Fruit fly (Drosophila melanogaster) whole organism, embryonic: Measurements from ENCODE around the gene CG6083.
A peak's percentile ranks its signal among the peaks of the same experiment; 100 is the strongest.

ENCODE experiments used
- CG11560 ChIP-seq: fragments of 200-800 bp; sonication (Bioruptor generic); IDR thresholded peaks from 3 replicates; pipeline ENCODE4 v1.3.6; 2022; ENCODE audit warnings: missing biosample characterization, missing genetic modification characterization
- CG1233 ChIP-seq: fragments of 200-800 bp; sonication (Bioruptor generic); optimal IDR thresholded peaks from 4 replicates; lab custom pipeline; 2018; ENCODE audit warnings: missing biosample characterization, mild to moderate bottlenecking, missing genetic modification characterization
- CG18476 ChIP-seq: fragments of 200-800 bp; sonication (Bioruptor generic); optimal IDR thresholded peaks from 2 replicates; lab custom pipeline; 2016; ENCODE audit warnings: missing biosample characterization, mild to moderate bottlenecking, missing genetic modification characterization
- CG2889 ChIP-seq: fragments of 200-800 bp; sonication (Bioruptor generic); IDR thresholded peaks from 3 replicates; pipeline ENCODE4 v1.3.6; 2022; ENCODE audit warnings: missing biosample characterization, missing genetic modification characterization
- CG32532 ChIP-seq: fragments of 200-800 bp; sonication (Bioruptor generic); IDR thresholded peaks from 2 replicates; pipeline ENCODE4 v1.3.6; 2022; ENCODE audit warnings: missing biosample characterization, missing genetic modification characterization
- CG34376 ChIP-seq: fragments of 200-800 bp; sonication (Bioruptor generic); optimal IDR thresholded peaks from 2 replicates; lab custom pipeline; 2018; ENCODE audit warnings: missing biosample characterization, mild to moderate bottlenecking, missing genetic modification characterization
- CG3995 ChIP-seq: fragments of 200-800 bp; sonication (Bioruptor generic); optimal IDR thresholded peaks from 3 replicates; lab custom pipeline; 2016; ENCODE audit warnings: missing biosample characterization, missing genetic modification characterization
- CG4360 ChIP-seq: fragments of 200-800 bp; sonication (Bioruptor generic); IDR thresholded peaks from 2 replicates; pipeline ENCODE4 v1.3.6; 2022; ENCODE audit warnings: missing biosample characterization, missing genetic modification characterization
- CG7786 ChIP-seq: fragments of 200-800 bp; sonication (Bioruptor generic); optimal IDR thresholded peaks from 2 replicates; lab custom pipeline; 2016; ENCODE audit warnings: missing biosample characterization, missing genetic modification characterization
- CG8765 ChIP-seq: fragments of 200-800 bp; sonication (Bioruptor generic); IDR thresholded peaks from 2 replicates; pipeline ENCODE4 v1.3.6; 2022; ENCODE audit warnings: missing biosample characterization, missing genetic modification characterization
- CG9797 ChIP-seq: fragments of 200-800 bp; sonication (Bioruptor generic); optimal IDR thresholded peaks from 3 replicates; lab custom pipeline; 2018; ENCODE audit warnings: missing biosample characterization, mild to moderate bottlenecking, missing genetic modification characterization
- CrebB ChIP-seq: fragments of 200-800 bp; sonication (Bioruptor generic); optimal IDR thresholded peaks from 3 replicates; lab custom pipeline; 2018; ENCODE audit warnings: missing biosample characterization, mild to moderate bottlenecking, missing genetic modification characterization
- Dbx ChIP-seq: fragments of 200-800 bp; sonication (Bioruptor generic); IDR thresholded peaks from 3 replicates; pipeline ENCODE4 v1.3.6; 2022; ENCODE audit warnings: missing biosample characterization, missing genetic modification characterization
- Drgx ChIP-seq: fragments of 200-800 bp; sonication (Bioruptor generic); IDR thresholded peaks from 2 replicates; pipeline ENCODE4 v1.3.6; 2022; ENCODE audit warnings: missing biosample characterization, missing genetic modification characterization
- Eip74EF ChIP-seq, 2 experiments: fragments of 200-800 bp in 1 of 2; fragments of >200 bp in 1 of 2; sonication (Bioruptor generic) in 1 of 2; optimal IDR thresholded peaks; 2 replicates each; lab custom pipeline; 2017 to 2019; ENCODE audit warnings: missing biosample characterization in 2 of 2, missing genetic modification characterization in 2 of 2, mild to moderate bottlenecking in 1 of 2, moderate library complexity in 1 of 2
- HHEX ChIP-seq: fragments of 200-800 bp; sonication (Bioruptor generic); optimal IDR thresholded peaks from 3 replicates; lab custom pipeline; 2017; ENCODE audit warnings: missing biosample characterization, mild to moderate bottlenecking, missing genetic modification characterization, missing genetic modification reagents
- Hr78 ChIP-seq, 2 experiments: fragments of 200-800 bp in 1 of 2; fragments of >200 bp in 1 of 2; sonication (Bioruptor generic) in 1 of 2; optimal IDR thresholded peaks; 2 replicates each; lab custom pipeline; 2017 to 2019; ENCODE audit warnings: missing biosample characterization in 2 of 2, missing genetic modification characterization in 2 of 2, mild to moderate bottlenecking in 1 of 2, moderate library complexity in 1 of 2
- Jarid2 ChIP-seq: fragments of 200-800 bp; sonication (Bioruptor generic); optimal IDR thresholded peaks from 3 replicates; lab custom pipeline; 2017; ENCODE audit warnings: mild to moderate bottlenecking, missing biosample characterization, missing genetic modification reagents, missing genetic modification characterization
- Lim3 ChIP-seq: fragments of 200-800 bp; sonication (Bioruptor generic); IDR thresholded peaks from 2 replicates; pipeline ENCODE4 v1.3.6; 2022; ENCODE audit warnings: missing biosample characterization, missing genetic modification characterization
- Ptx1 ChIP-seq: fragments of 200-800 bp; sonication (Bioruptor generic); IDR thresholded peaks from 2 replicates; pipeline ENCODE4 v1.3.6; 2022; ENCODE audit warnings: missing biosample characterization, missing genetic modification characterization
- ap ChIP-seq: fragments of 200-800 bp; sonication (Bioruptor generic); IDR thresholded peaks from 2 replicates; pipeline ENCODE4 v1.3.6; 2022; ENCODE audit warnings: missing biosample characterization, missing genetic modification characterization
- ase ChIP-seq: fragments of 200-800 bp; sonication (Bioruptor generic); IDR thresholded peaks from 3 replicates; pipeline ENCODE4 v1.3.6; 2022; ENCODE audit warnings: missing biosample characterization, missing genetic modification characterization
- bowl ChIP-seq: fragments of 200-800 bp; sonication (Bioruptor generic); IDR thresholded peaks from 2 replicates; pipeline ENCODE4 v1.3.6; 2022; ENCODE audit warnings: missing biosample characterization, missing genetic modification characterization
- cad ChIP-seq: fragments of >200 bp; optimal IDR thresholded peaks from 2 replicates; lab custom pipeline; 2017; ENCODE audit warnings: missing biosample characterization, missing genetic modification characterization
- cas ChIP-seq: fragments of 200-800 bp; sonication (Bioruptor generic); IDR thresholded peaks from 2 replicates; pipeline ENCODE4 v1.3.6; 2022; ENCODE audit warnings: missing biosample characterization, missing genetic modification characterization
- ci ChIP-seq: fragments of 200-800 bp; sonication (Bioruptor generic); IDR thresholded peaks from 3 replicates; pipeline ENCODE4 v1.3.6; 2022; ENCODE audit warnings: missing biosample characterization, missing genetic modification characterization
- esg ChIP-seq: fragments of 200-800 bp; sonication (Bioruptor generic); conservative IDR thresholded peaks from 2 replicates; pipeline ENCODE4 v1.3.6; 2022; ENCODE audit warnings: missing biosample characterization, missing genetic modification characterization
- fd102C ChIP-seq: fragments of 200-800 bp; sonication (Bioruptor generic); optimal IDR thresholded peaks from 2 replicates; lab custom pipeline; 2018; ENCODE audit warnings: missing biosample characterization, mild to moderate bottlenecking, missing genetic modification characterization, moderate library complexity
- gce ChIP-seq: fragments of 200-800 bp; sonication (Bioruptor generic); IDR thresholded peaks from 3 replicates; pipeline ENCODE4 v1.3.6; 2022; ENCODE audit warnings: missing biosample characterization, missing genetic modification characterization
- grn ChIP-seq: fragments of 200-800 bp; sonication (Bioruptor generic); optimal IDR thresholded peaks from 3 replicates; lab custom pipeline; 2017; ENCODE audit warnings: missing biosample characterization, missing genetic modification characterization
- ham ChIP-seq: fragments of 200-800 bp; sonication (Bioruptor generic); IDR thresholded peaks from 2 replicates; pipeline ENCODE4 v1.3.6; 2022; ENCODE audit warnings: missing biosample characterization, missing genetic modification characterization
- hb ChIP-seq: fragments of 200-800 bp; sonication (Bioruptor generic); IDR thresholded peaks from 3 replicates; pipeline ENCODE4 v1.3.6; 2022; ENCODE audit warnings: missing biosample characterization, missing genetic modification characterization; ENCODE audit not compliant: partially characterized antibody
- kay ChIP-seq: fragments of 200-800 bp; sonication (Bioruptor generic); optimal IDR thresholded peaks from 2 replicates; lab custom pipeline; 2016; ENCODE audit warnings: missing biosample characterization, missing genetic modification characterization
- knrl ChIP-seq: fragments of 200-800 bp; sonication (Bioruptor generic); IDR thresholded peaks from 3 replicates; pipeline ENCODE4 v1.3.6; 2022; ENCODE audit warnings: missing biosample characterization, missing genetic modification characterization; ENCODE audit not compliant: partially characterized antibody
- lmd ChIP-seq: fragments of 200-800 bp; sonication (Bioruptor generic); IDR thresholded peaks from 2 replicates; pipeline ENCODE4 v1.3.6; 2022; ENCODE audit warnings: missing biosample characterization, missing genetic modification characterization
- p53 ChIP-seq: fragments of 200-800 bp; sonication (Bioruptor generic); optimal IDR thresholded peaks from 2 replicates; lab custom pipeline; 2016; ENCODE audit warnings: missing biosample characterization, missing genetic modification characterization
- phol ChIP-seq: fragments of 200-800 bp; sonication (Bioruptor generic); optimal IDR thresholded peaks from 3 replicates; lab custom pipeline; 2018; ENCODE audit warnings: missing biosample characterization, mild to moderate bottlenecking, missing genetic modification characterization, moderate library complexity
- pnt ChIP-seq: fragments of 200-800 bp; sonication (Bioruptor generic); optimal IDR thresholded peaks from 3 replicates; lab custom pipeline; 2016; ENCODE audit warnings: missing biosample characterization, missing genetic modification characterization
- prd ChIP-seq, 3 experiments: fragments of >200 bp in 2 of 3; fragments of 200-800 bp in 1 of 3; sonication (Bioruptor generic) in 1 of 3; optimal IDR thresholded peaks in 2 of 3; IDR thresholded peaks in 1 of 3; 2 replicates in 2 of 3; 3 replicates in 1 of 3; pipeline versions ENCODE4 v1.3.6 to Lab custom; 2017 to 2022; ENCODE audit warnings: missing biosample characterization in 1 of 3, missing genetic modification characterization in 1 of 3
- sc ChIP-seq, 3 experiments: fragments of >200 bp in 2 of 3; fragments of 200-800 bp in 1 of 3; sonication (Bioruptor generic) in 1 of 3; optimal IDR thresholded peaks; 2 replicates in 2 of 3; 3 replicates in 1 of 3; lab custom pipeline; 2017; ENCODE audit warnings: mild to moderate bottlenecking in 1 of 3, missing biosample characterization in 1 of 3, missing genetic modification characterization in 1 of 3, missing genetic modification reagents in 1 of 3
- sens ChIP-seq: fragments of 200-800 bp; sonication (Bioruptor generic); peaks from one replicate; lab custom pipeline; 2016; ENCODE audit warnings: missing biosample characterization, missing genetic modification characterization
- seq ChIP-seq: fragments of 200-800 bp; sonication (Bioruptor generic); IDR thresholded peaks from 2 replicates; pipeline ENCODE4 v1.3.6; 2022; ENCODE audit warnings: missing biosample characterization, missing genetic modification characterization
- sisA ChIP-seq: fragments of 200-800 bp; sonication (Bioruptor generic); IDR thresholded peaks from 2 replicates; pipeline ENCODE4 v1.3.6; 2022; ENCODE audit warnings: missing biosample characterization, missing genetic modification characterization
- tgo ChIP-seq: fragments of 200-800 bp; sonication (Bioruptor generic); IDR thresholded peaks from 3 replicates; pipeline ENCODE4 v1.3.6; 2022; ENCODE audit warnings: missing biosample characterization, missing genetic modification characterization
- vfl ChIP-seq: fragments of 200-800 bp; sonication (Bioruptor generic); optimal IDR thresholded peaks from 2 replicates; lab custom pipeline; 2016; ENCODE audit warnings: missing biosample characterization, missing genetic modification characterization
- vvl ChIP-seq: fragments of 200-800 bp; sonication (Bioruptor generic); IDR thresholded peaks from 2 replicates; pipeline ENCODE4 v1.3.6; 2022; ENCODE audit warnings: missing biosample characterization, missing genetic modification characterization
- wor ChIP-seq: fragments of 200-800 bp; sonication (Bioruptor generic); IDR thresholded peaks from 2 replicates; pipeline ENCODE4 v1.3.6; 2022; ENCODE audit warnings: missing biosample characterization, missing genetic modification characterization

Gene CG6083

dm6 chr3L:11625634-11626175 lies at the start of gene CG6083:
Gene CG6083 (minus strand): TSS chr3L:11626125.
- TF ChIP-seq Hr78 (GFP tag; optimal IDR thresholded peaks at IDR 0.05; lab: Kevin White, UChicago) (peak in 1 of 2 experiments; percentile 95), cas (GFP tag; lab: Robert Waterston, UW) (no peak), phol (peak; percentile 8)
- TF ChIP-seq, all 482 proteins: peak for 2

dm6 chr3L:11656189-11656588 lies 30.3 kb upstream of the CG6083 start:
- TF ChIP-seq ap (GFP tag; lab: Robert Waterston, UW) (peak; percentile 18; the same call in 1 of the 2 replicates), ci (0 out of 3 replicates have a peak, but pooled peaks have one; percentile 28), CG1233 (no peak), esg (GFP tag; lab: Robert Waterston, UW) (0 out of 2 replicates have a peak, but pooled peaks have one; percentile 13), CG11560 (no peak), CG18476 (GFP tag; lab: Kevin White, UChicago) (no peak), sens (peak; percentile 51), prd (optimal IDR thresholded peaks at IDR 0.05; lab: Kevin White, UChicago) (no peak), prd (GFP tag; IDR thresholded peaks at IDR 0.05; lab: Robert Waterston, UW) (peak; percentile 53), vfl (GFP tag; lab: Kevin White, UChicago) (no peak), lmd (GFP tag; lab: Robert Waterston, UW) (peak; percentile 37; the same call in 1 of the 2 replicates), kay (GFP tag; lab: Kevin White, UChicago) (no peak), ham (GFP tag; lab: Robert Waterston, UW) (no peak), Drgx (GFP tag; lab: Robert Waterston, UW) (peak; percentile 89), seq (GFP tag; lab: Robert Waterston, UW) (no peak), gce (GFP tag; lab: Robert Waterston, UW) (0 out of 3 replicates have a peak, but pooled peaks have one; percentile 4), vvl (GFP tag; lab: Robert Waterston, UW) (no peak), wor (GFP tag; lab: Robert Waterston, UW) (no peak), tgo (peak; percentile 33; the same call in 1 of the 3 replicates), sisA (GFP tag; lab: Robert Waterston, UW) (0 out of 2 replicates have a peak, but pooled peaks have one; percentile 12), HHEX (GFP tag; lab: Kevin White, UChicago) (no peak), CG7786 (GFP tag; lab: Kevin White, UChicago) (no peak)

- TF ChIP-seq wor (GFP tag; lab: Robert Waterston, UW) = no peak
- TF ChIP-seq Eip74EF (GFP tag; optimal IDR thresholded peaks at IDR 0.05; lab: Kevin White, UChicago) = no peak
- TF ChIP-seq CG9797 (GFP tag; lab: Kevin White, UChicago) = peak; percentile 82
- no peak; the same call in 2 of the 3 replicates for TF ChIP-seq knrl (GFP tag; lab: Robert Waterston, UW)
- 0 out of 2 replicates have a peak, but pooled peaks have one; percentile 31 for TF ChIP-seq cas (GFP tag; lab: Robert Waterston, UW)
- TF ChIP-seq CG8765 (GFP tag; lab: Robert Waterston, UW) = no peak
- TF ChIP-seq pnt = peak; percentile 32
- TF ChIP-seq grn (GFP tag; lab: Kevin White, UChicago) = no peak
- TF ChIP-seq ase (GFP tag; lab: Robert Waterston, UW) = peak; percentile 39; the same call in 1 of the 3 replicates
- TF ChIP-seq CG2889 (GFP tag; lab: Robert Waterston, UW) = peak; percentile 57; the same call in 1 of the 3 replicates
- no peak for TF ChIP-seq bowl (GFP tag; lab: Robert Waterston, UW)
- TF ChIP-seq CG32532 (GFP tag; lab: Robert Waterston, UW) = peak; percentile 78
- no peak for TF ChIP-seq sc (optimal IDR thresholded peaks at IDR 0.05; lab: Kevin White, UChicago)
- TF ChIP-seq sc (GFP tag; optimal IDR thresholded peaks at IDR 0.05; lab: Kevin White, UChicago) = peak; percentile 21
- no peak for TF ChIP-seq cad (GFP tag; lab: Kevin White, UChicago)
- no peak for TF ChIP-seq Lim3 (GFP tag; lab: Robert Waterston, UW)
- no peak for TF ChIP-seq CG4360 (GFP tag; lab: Robert Waterston, UW)
- TF ChIP-seq CrebB (tag; lab: Kevin White, UChicago) = peak; percentile 29
- TF ChIP-seq p53 = peak; percentile 35
- peak; percentile 60 for TF ChIP-seq CG3995 (GFP tag; lab: Kevin White, UChicago)
- TF ChIP-seq tgo = peak; percentile 74
- peak; percentile 63; the same call in 1 of the 2 replicates for TF ChIP-seq Ptx1 (GFP tag; lab: Robert Waterston, UW)
- no peak for TF ChIP-seq hb (GFP tag; lab: Robert Waterston, UW)
- TF ChIP-seq Jarid2 = no peak
- peak; percentile 51; the same call in 1 of the 3 replicates for TF ChIP-seq Dbx
- TF ChIP-seq CG34376 (GFP tag; lab: Kevin White, UChicago) = no peak
- no peak for TF ChIP-seq fd102C
Observed at dm6 chr3L:11648410-11648809, 22.5 kb upstream of the CG6083 start, which contains the start of the genes RIOK1 and Polr3H. Gene RIOK1 (minus strand): TSS chr3L:11648474. Gene Polr3H (plus strand): TSS chr3L:11648756.
